ENCODE assay signal across 1 fruit fly cellular context in genomic region chr2L:19574959-19575625, dm6.
TF ChIP-seq lines count a peak whose summit lies in the region.

No protein-coding gene starts in this region.

TF ChIP-seq in whole organism, embryonic, 481 proteins besides CTCF, POLR2A, EP300 and RAD21 (continued from another document):
- TF ChIP-seq zfh1 (GFP tag; IDR thresholded peaks at IDR 0.05; lab: Robert Waterston, UW) (no peak), NfI (GFP tag; optimal IDR thresholded peaks at IDR 0.05; lab: Kevin White, UChicago) (no peak), z (GFP tag; IDR thresholded peaks at IDR 0.05; lab: Robert Waterston, UW) (peak; percentile 99), Trl (optimal IDR thresholded peaks at IDR 0.05; lab: Kevin White, UChicago) (peak; percentile 74 to 79), Trl (GFP tag; optimal IDR thresholded peaks at IDR 0.05; lab: Kevin White, UChicago) (no peak), pita (GFP tag; optimal IDR thresholded peaks at IDR 0.05; lab: Kevin White, UChicago) (no peak), Pdp1 (GFP tag; optimal IDR thresholded peaks at IDR 0.05; lab: Kevin White, UChicago) (peak in 1 of 2 experiments; percentile 69), Hr78 (GFP tag; optimal IDR thresholded peaks at IDR 0.05; lab: Kevin White, UChicago) (peak in 1 of 2 experiments; percentile 81), CG13287 (GFP tag; IDR thresholded peaks at IDR 0.05; lab: Robert Waterston, UW; ENCODE audit: partially characterized antibody) (peak; percentile 62; the same call in 1 of the 2 replicates), oc (tag; optimal IDR thresholded peaks at IDR 0.05; lab: Kevin White, UChicago) (no peak), ERR (GFP tag; optimal IDR thresholded peaks at IDR 0.05; lab: Kevin White, UChicago) (no peak), aop (GFP tag; IDR thresholded peaks at IDR 0.05; lab: Robert Waterston, UW) (peak; percentile 88), salm (tag; optimal IDR thresholded peaks at IDR 0.05; lab: Kevin White, UChicago) (no peak), CG9437 (GFP tag; optimal IDR thresholded peaks at IDR 0.05; lab: Kevin White, UChicago) (peak; percentile 85), ATbp (GFP tag; optimal IDR thresholded peaks at IDR 0.05; lab: Kevin White, UChicago) (peak; percentile 3), sens (GFP tag; lab: Kevin White, UChicago) (no peak), Oaz (GFP tag; IDR thresholded peaks at IDR 0.05; lab: Robert Waterston, UW) (no peak), CG1603 (tag; optimal IDR thresholded peaks at IDR 0.05; lab: Kevin White, UChicago) (no peak), CG16813 (GFP tag; IDR thresholded peaks at IDR 0.05; lab: Robert Waterston, UW; ENCODE audit: partially characterized antibody) (peak; percentile 24; the same call in 1 of the 3 replicates), tna (GFP tag; IDR thresholded peaks at IDR 0.05; lab: Robert Waterston, UW; ENCODE audit: partially characterized antibody) (peak; percentile 39; the same call in 1 of the 2 replicates), Side (GFP tag; optimal IDR thresholded peaks at IDR 0.05; lab: Kevin White, UChicago) (no peak), amos (GFP tag; IDR thresholded peaks at IDR 0.05; lab: Robert Waterston, UW; ENCODE audit: partially characterized antibody) (peak; percentile 51; the same call in 1 of the 2 replicates), ewg (GFP tag; optimal IDR thresholded peaks at IDR 0.05; lab: Kevin White, UChicago) (peak; percentile 85), cas (GFP tag; IDR thresholded peaks at IDR 0.05; lab: Robert Waterston, UW) (no peak), CG9932 (GFP tag; IDR thresholded peaks at IDR 0.05; lab: Robert Waterston, UW) (no peak), TFAM (GFP tag; optimal IDR thresholded peaks at IDR 0.05; lab: Kevin White, UChicago) (no peak), CkIIα-i1 (GFP tag; IDR thresholded peaks at IDR 0.05; lab: Robert Waterston, UW) (no peak), HLHmδ (GFP tag; optimal IDR thresholded peaks at IDR 0.05; lab: Kevin White, UChicago) (peak; percentile 92), run (tag; optimal IDR thresholded peaks at IDR 0.05; lab: Kevin White, UChicago) (no peak), CG3163 (GFP tag; optimal IDR thresholded peaks at IDR 0.05; lab: Kevin White, UChicago) (peak; percentile 81), CG4707 (GFP tag; optimal IDR thresholded peaks at IDR 0.05; lab: Kevin White, UChicago) (no peak), vfl (GFP tag; optimal IDR thresholded peaks at IDR 0.05; lab: Kevin White, UChicago) (no peak), ci (GFP tag; IDR thresholded peaks at IDR 0.05; lab: Robert Waterston, UW) (no peak), CG8281 (tag; optimal IDR thresholded peaks at IDR 0.05; lab: Kevin White, UChicago) (no peak), gcm (GFP tag; optimal IDR thresholded peaks at IDR 0.05; lab: Kevin White, UChicago) (peak; percentile 92), croc (GFP tag; conservative IDR thresholded peaks at IDR 0.05; lab: Robert Waterston, UW) (no peak), CG10543 (GFP tag; optimal IDR thresholded peaks at IDR 0.05; lab: Kevin White, UChicago) (peak; percentile 77), gcm2 (GFP tag; optimal IDR thresholded peaks at IDR 0.05; lab: Kevin White, UChicago) (no peak), disco-r (GFP tag; optimal IDR thresholded peaks at IDR 0.05; lab: Kevin White, UChicago) (no peak), D (optimal IDR thresholded peaks at IDR 0.05; lab: Kevin White, UChicago) (peak; percentile 33), D (GFP tag; optimal IDR thresholded peaks at IDR 0.05; lab: Kevin White, UChicago) (no peak), inv (GFP tag; IDR thresholded peaks at IDR 0.05; lab: Robert Waterston, UW; ENCODE audit: partially characterized antibody) (peak; percentile 27; the same call in 1 of the 2 replicates), stc (GFP tag; IDR thresholded peaks at IDR 0.05; lab: Robert Waterston, UW) (no peak), sens-2 (GFP tag; IDR thresholded peaks at IDR 0.05; lab: Robert Waterston, UW) (no peak), CG13894 (tag; optimal IDR thresholded peaks at IDR 0.05; lab: Kevin White, UChicago) (peak; percentile 32), Sox100B (GFP tag; optimal IDR thresholded peaks at IDR 0.05; lab: Kevin White, UChicago) (no peak), zen2 (GFP tag; IDR thresholded peaks at IDR 0.05; lab: Robert Waterston, UW; ENCODE audit: partially characterized antibody) (peak; percentile 73), Adf1 (GFP tag; IDR thresholded peaks at IDR 0.05; lab: Robert Waterston, UW) (peak; percentile 69; the same call in 1 of the 2 replicates), CG2678 (tag; optimal IDR thresholded peaks at IDR 0.05; lab: Kevin White, UChicago) (no peak), rib (GFP tag; IDR thresholded peaks at IDR 0.05; lab: Robert Waterston, UW) (peak; percentile 29; the same call in 1 of the 2 replicates), bbx (GFP tag; IDR thresholded peaks at IDR 0.05; lab: Robert Waterston, UW; ENCODE audit: partially characterized antibody) (peak; percentile 52; the same call in 1 of the 2 replicates), CG16779 (GFP tag; IDR thresholded peaks at IDR 0.05; lab: Robert Waterston, UW) (no peak), sd (tag; optimal IDR thresholded peaks at IDR 0.05; lab: Kevin White, UChicago) (peak; percentile 86), Bgb (GFP tag; IDR thresholded peaks at IDR 0.05; lab: Robert Waterston, UW; ENCODE audit: partially characterized antibody) (peak; percentile 55), CG7357 (GFP tag; IDR thresholded peaks at IDR 0.05; lab: Robert Waterston, UW) (no peak), Opbp (GFP tag; IDR thresholded peaks at IDR 0.05; lab: Robert Waterston, UW; ENCODE audit: partially characterized antibody) (peak; percentile 61; the same call in 1 of the 3 replicates), cad (GFP tag; optimal IDR thresholded peaks at IDR 0.05; lab: Kevin White, UChicago) (no peak), CG4360 (GFP tag; IDR thresholded peaks at IDR 0.05; lab: Robert Waterston, UW) (peak; percentile 99), crol (GFP tag; IDR thresholded peaks at IDR 0.05; lab: Robert Waterston, UW) (peak; percentile 99), CG6791 (GFP tag; IDR thresholded peaks at IDR 0.05; lab: Robert Waterston, UW; ENCODE audit: partially characterized antibody) (0 out of 3 replicates have a peak, but pooled peaks have one; percentile 50), CG8478 (optimal IDR thresholded peaks at IDR 0.05; lab: Kevin White, UChicago) (peak; percentile 91), hbn (GFP tag; IDR thresholded peaks at IDR 0.05; lab: Robert Waterston, UW; ENCODE audit: partially characterized antibody) (peak; percentile 25; the same call in 1 of the 2 replicates), CG11085 (GFP tag; IDR thresholded peaks at IDR 0.05; lab: Robert Waterston, UW) (no peak), pb (GFP tag; optimal IDR thresholded peaks at IDR 0.05; lab: Kevin White, UChicago) (no peak)
TF ChIP-seq in whole organism, embryonic: peak in this region for 45.
